Worm (Caenorhabditis elegans): Measurements from ENCODE around the gene C10F3.7.

C10F3.7 gene

DNA sequence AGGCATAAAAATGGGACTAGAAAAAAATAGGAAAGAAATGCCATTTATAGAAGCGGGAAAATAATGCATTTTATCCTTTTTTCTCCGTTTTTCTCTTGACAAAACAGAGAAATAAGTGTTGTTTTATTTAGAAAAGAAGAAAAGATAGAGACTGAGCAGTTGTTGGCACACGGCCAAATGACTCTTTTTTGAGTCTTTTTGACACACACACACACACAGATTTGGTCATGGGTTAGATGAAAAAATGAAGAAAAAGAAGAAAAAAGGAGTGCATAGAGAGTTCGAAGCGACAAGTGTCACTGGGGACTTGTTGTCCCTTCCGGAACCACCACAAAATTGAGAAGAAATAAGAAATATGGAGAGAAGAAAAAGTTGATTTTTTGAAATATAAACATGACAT lies 46.9 kb upstream of the C10F3.7 start (continued):
- no peak for TF ChIP-seq daf-12 (tag; optimal IDR thresholded peaks at IDR 0.05)
- TF ChIP-seq dmd-9 (GFP tag; IDR thresholded peaks at IDR 0.05), result no peak
- TF ChIP-seq egl-27 (tag; optimal IDR thresholded peaks at IDR 0.05), result no peak

DNA sequence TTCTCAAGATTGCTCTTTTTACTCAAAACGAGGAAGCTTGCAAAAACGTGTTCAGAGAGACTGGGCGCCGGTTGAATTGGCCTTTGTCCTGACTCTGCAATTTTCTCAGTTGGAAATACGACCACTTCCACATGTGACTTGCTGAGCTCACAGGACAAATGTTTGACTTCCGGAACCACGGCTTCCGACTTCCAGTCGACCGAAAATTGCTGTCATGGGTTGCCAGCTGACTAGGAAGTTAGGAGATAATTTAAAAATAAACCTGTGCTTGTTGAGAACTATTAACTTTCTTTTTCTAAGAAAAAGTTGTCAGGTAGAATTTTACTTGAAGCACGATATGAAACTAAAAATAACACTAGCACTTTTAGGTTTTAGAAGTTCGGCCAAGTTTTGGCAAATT lies 44.9 kb upstream of the C10F3.7 start:
- no peak for TF ChIP-seq F10B5.3 (tag; optimal IDR thresholded peaks at IDR 0.05)
- peak; percentile 47 for TF ChIP-seq hlh-30 (tag; optimal IDR thresholded peaks at IDR 0.05; ENCODE audit: insufficient read depth)

DNA sequence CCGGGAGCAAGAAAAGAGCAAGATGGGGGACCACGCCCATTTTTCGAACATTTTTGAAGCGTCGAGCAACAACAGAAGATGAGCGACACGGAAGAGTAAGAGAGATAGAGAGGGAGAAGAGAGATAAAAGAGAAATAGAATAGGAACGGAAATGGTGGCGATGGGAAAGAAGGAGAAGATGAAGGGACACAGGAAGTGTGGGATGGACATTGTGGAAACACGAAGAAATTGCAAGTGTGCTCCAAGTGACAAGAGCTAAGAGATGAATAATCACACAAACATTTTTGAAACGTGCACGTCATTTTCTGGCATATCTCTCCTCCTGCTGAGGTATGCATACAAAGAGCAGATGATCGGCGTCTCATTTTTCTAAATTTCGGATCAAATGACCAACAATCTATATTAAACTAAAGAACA lies 43.9 kb upstream of the C10F3.7 start:
- 0 out of 2 replicates have a peak, but pooled peaks have one; percentile 65 for TF ChIP-seq ctbp-1 (GFP tag; IDR thresholded peaks at IDR 0.05)
- peak; percentile 11 for TF ChIP-seq nhr-28 (tag; optimal IDR thresholded peaks at IDR 0.05)
- TF ChIP-seq dmd-6 (GFP tag; IDR thresholded peaks at IDR 0.05), result 0 out of 2 replicates have a peak, but pooled peaks have one; percentile 8
- TF ChIP-seq lin-39 (tag; optimal IDR thresholded peaks at IDR 0.05), result no peak
- TF ChIP-seq duxl-1 (tag; optimal IDR thresholded peaks at IDR 0.05; ENCODE audit: poor library complexity), result no peak
- peak; percentile 47 for TF ChIP-seq rbr-2 (tag; optimal IDR thresholded peaks at IDR 0.05)
- peak in 1 of 2 experiments; percentile 23 for TF ChIP-seq mdl-1 (tag; optimal IDR thresholded peaks at IDR 0.05)
- TF ChIP-seq Y75B8A.6 (GFP tag; IDR thresholded peaks at IDR 0.05), result no peak
- TF ChIP-seq set-16 (GFP tag; IDR thresholded peaks at IDR 0.05), result no peak
- no peak for TF ChIP-seq cey-2 (tag; optimal IDR thresholded peaks at IDR 0.05; ENCODE audit: borderline replicate concordance, insufficient read depth)
- peak; percentile 25 for TF ChIP-seq mep-1 (tag; optimal IDR thresholded peaks at IDR 0.05)
- no peak for TF ChIP-seq skn-1 (tag; optimal IDR thresholded peaks at IDR 0.05)
- no peak for TF ChIP-seq zip-2 (tag; optimal IDR thresholded peaks at IDR 0.05)
- TF ChIP-seq unc-62 (GFP tag; optimal IDR thresholded peaks at IDR 0.05 in 1 of 2), result peak in 1 of 2 experiments; percentile 99
- no peak for TF ChIP-seq unc-62 (tag; optimal IDR thresholded peaks at IDR 0.05)
- peak; percentile 40 for TF ChIP-seq hlh-30 (tag; optimal IDR thresholded peaks at IDR 0.05; ENCODE audit: insufficient read depth)
- no peak for TF ChIP-seq F37D6.2 (tag; optimal IDR thresholded peaks at IDR 0.05)
- no peak for TF ChIP-seq egl-27 (tag; optimal IDR thresholded peaks at IDR 0.05)
- 0 out of 2 replicates have a peak, but pooled peaks have one; percentile 16 for TF ChIP-seq hmg-1.1 (GFP tag; IDR thresholded peaks at IDR 0.05)
- no peak for TF ChIP-seq sdz-12 (GFP tag; optimal IDR thresholded peaks at IDR 0.05)
- TF ChIP-seq vab-7 (GFP tag; IDR thresholded peaks at IDR 0.05), result no peak
- no peak for TF ChIP-seq dpl-1 (GFP tag; optimal IDR thresholded peaks at IDR 0.05)
- TF ChIP-seq hif-1 (tag; optimal IDR thresholded peaks at IDR 0.05), result peak in 1 of 2 experiments; percentile 70
- TF ChIP-seq mxl-2 (GFP tag; conservative IDR thresholded peaks at IDR 0.05), result no peak
- no peak for TF ChIP-seq ces-1 (GFP tag; optimal IDR thresholded peaks at IDR 0.05)
- TF ChIP-seq F26F4.8 (GFP tag; conservative IDR thresholded peaks at IDR 0.05), result no peak
- no peak for TF ChIP-seq ZK337.2 (GFP tag; IDR thresholded peaks at IDR 0.05)
- TF ChIP-seq hlh-11 (tag; optimal IDR thresholded peaks at IDR 0.05), result peak; percentile 56
- no peak for TF ChIP-seq daf-19 (GFP tag; conservative IDR thresholded peaks at IDR 0.05)
- no peak for TF ChIP-seq zip-11 (GFP tag; IDR thresholded peaks at IDR 0.05)
- TF ChIP-seq ceh-44 (GFP tag; IDR thresholded peaks at IDR 0.05), result no peak
- no peak for TF ChIP-seq Y105C5A.15 (GFP tag; IDR thresholded peaks at IDR 0.05)
- no peak for TF ChIP-seq daf-8 (GFP tag; IDR thresholded peaks at IDR 0.05)
- TF ChIP-seq nhr-6 (tag; optimal IDR thresholded peaks at IDR 0.05), result no peak
- TF ChIP-seq lsy-2 (tag; optimal IDR thresholded peaks at IDR 0.05), result peak; percentile 12 to 42
- TF ChIP-seq nhr-11 (tag; optimal IDR thresholded peaks at IDR 0.05), result peak; percentile 50
- TF ChIP-seq daf-16 (GFP tag; optimal IDR thresholded peaks at IDR 0.05), result peak in 1 of 2 experiments; percentile 27
- no peak for TF ChIP-seq daf-16 (tag; optimal IDR thresholded peaks at IDR 0.05)
- no peak for TF ChIP-seq tag-97 (GFP tag; IDR thresholded peaks at IDR 0.05)

Measured in whole organism, L4 larva.